Worm (Caenorhabditis elegans) whole organism, L4 larva: ENCODE data around the gene nhr-21.

ENCODE experiments used
- F44E2.7 ChIP-seq: fragments of 200-800 bp; sonication (Bioruptor generic); IDR thresholded peaks from 2 replicates; pipeline ENCODE4 v2.1.2; 2022; ENCODE audit warnings: missing genetic modification characterization, missing compliant biosample characterization
- ces-1 ChIP-seq: fragments of 150-350 bp; sonication (generic microtip); optimal IDR thresholded peaks from 4 replicates; lab custom pipeline; 2014; ENCODE audit warnings: missing biosample characterization, missing genetic modification reagents, missing genetic modification characterization
- ctbp-1 ChIP-seq: fragments of 200-800 bp; sonication (Bioruptor generic); IDR thresholded peaks from 2 replicates; pipeline ENCODE4 v1.3.6; 2022; ENCODE audit warnings: missing genetic modification reagents, missing genetic modification characterization, missing compliant biosample characterization
- fos-1 ChIP-seq: fragments of 150-350 bp; optimal IDR thresholded peaks from 2 replicates; lab custom pipeline; 2014; ENCODE audit warnings: missing biosample characterization, missing genetic modification characterization
- mdl-1 ChIP-seq, 2 experiments: fragments of 150-350 bp in 1 of 2; sonication (generic microtip) in 1 of 2; optimal IDR thresholded peaks; 2 replicates each; lab custom pipeline; 2014 to 2017; ENCODE audit warnings: missing biosample characterization in 2 of 2, missing genetic modification characterization in 2 of 2
- nhr-111 ChIP-seq: fragments of 200-800 bp; sonication (Bioruptor generic); optimal IDR thresholded peaks from 2 replicates; lab custom pipeline; 2018; ENCODE audit warnings: mild to moderate bottlenecking, missing genetic modification characterization, missing compliant biosample characterization
- nhr-42 ChIP-seq: fragments of 200-800 bp; sonication (Bioruptor generic); IDR thresholded peaks from 2 replicates; pipeline ENCODE4 v1.3.6; 2022; ENCODE audit warnings: missing genetic modification characterization, missing compliant biosample characterization
- snpc-4 ChIP-seq: fragments of 150-350 bp; optimal IDR thresholded peaks from 2 replicates; lab custom pipeline; 2014; ENCODE audit warnings: missing biosample characterization, missing genetic modification characterization
- zfp-2 ChIP-seq: sonication (generic microtip); optimal IDR thresholded peaks from 2 replicates; lab custom pipeline; 2016; ENCODE audit warnings: mild to moderate bottlenecking, missing genetic modification characterization, missing compliant biosample characterization

DNA sequence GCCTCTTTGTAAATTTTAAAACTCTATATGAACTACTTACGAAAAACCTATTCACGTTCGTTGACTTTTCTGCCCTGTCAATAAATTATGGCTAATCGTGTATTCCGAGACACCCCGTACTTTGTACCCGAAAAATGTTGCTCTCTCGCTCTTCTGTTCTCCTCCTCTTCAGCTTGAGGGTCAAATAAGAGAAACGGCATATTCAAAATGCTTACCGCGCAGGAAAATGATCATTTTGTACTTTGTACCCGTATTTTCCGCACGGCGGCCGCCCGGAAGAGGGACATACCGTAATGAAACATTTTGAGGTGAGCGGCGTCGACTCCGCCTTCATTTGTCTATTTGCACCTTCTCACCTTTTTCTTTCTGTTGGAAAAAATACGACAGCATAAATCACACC is 4.6 kb downstream of the nhr-21 start:
- no peak for TF ChIP-seq nhr-42
- no peak for TF ChIP-seq ces-1
- TF ChIP-seq nhr-111: no peak
- TF ChIP-seq snpc-4 (tag; lab: Kevin White, UChicago): no peak
- TF ChIP-seq ctbp-1: no peak
- no peak for TF ChIP-seq zfp-2 (tag; lab: Kevin White, UChicago)
- TF ChIP-seq F44E2.7 (GFP tag; lab: Robert Waterston, UW): no peak
- TF ChIP-seq fos-1: no peak
- TF ChIP-seq mdl-1 (tag; optimal IDR thresholded peaks at IDR 0.05; lab: Kevin White, UChicago): no peak
